Worm (Caenorhabditis elegans) whole organism, early embryonic: Measurements from ENCODE around the gene ubxn-2.

Experiments
- ama-1 ChIP-seq: fragments of 150-350 bp; optimal IDR thresholded peaks from 2 replicates; lab custom pipeline; 2014
- flt-1 ChIP-seq: fragments of 200-800 bp; sonication (Bioruptor generic); IDR thresholded peaks from 2 replicates; pipeline ENCODE4 v1.3.6; 2022; ENCODE audit warnings: missing genetic modification characterization, missing compliant biosample characterization
- hmbx-1 ChIP-seq: sonication (generic microtip); optimal IDR thresholded peaks from 2 replicates; lab custom pipeline; 2016; ENCODE audit warnings: mild to moderate bottlenecking, missing genetic modification characterization, missing compliant biosample characterization
- scrt-1 ChIP-seq: fragments of 200-800 bp; sonication (Bioruptor generic); IDR thresholded peaks from 2 replicates; pipeline ENCODE4 v1.3.6; 2022; ENCODE audit warnings: missing genetic modification characterization, missing compliant biosample characterization
- tbx-11 ChIP-seq: fragments of 200-800 bp; sonication (Bioruptor generic); IDR thresholded peaks from 2 replicates; pipeline ENCODE4 v1.3.6; 2022; ENCODE audit warnings: missing genetic modification characterization, missing compliant biosample characterization
- tbx-37 ChIP-seq: fragments of 200-800 bp; sonication (Bioruptor generic); conservative IDR thresholded peaks from 2 replicates; pipeline ENCODE4 v1.3.6; 2022; ENCODE audit warnings: missing genetic modification reagents, missing genetic modification characterization, missing compliant biosample characterization

DNA sequence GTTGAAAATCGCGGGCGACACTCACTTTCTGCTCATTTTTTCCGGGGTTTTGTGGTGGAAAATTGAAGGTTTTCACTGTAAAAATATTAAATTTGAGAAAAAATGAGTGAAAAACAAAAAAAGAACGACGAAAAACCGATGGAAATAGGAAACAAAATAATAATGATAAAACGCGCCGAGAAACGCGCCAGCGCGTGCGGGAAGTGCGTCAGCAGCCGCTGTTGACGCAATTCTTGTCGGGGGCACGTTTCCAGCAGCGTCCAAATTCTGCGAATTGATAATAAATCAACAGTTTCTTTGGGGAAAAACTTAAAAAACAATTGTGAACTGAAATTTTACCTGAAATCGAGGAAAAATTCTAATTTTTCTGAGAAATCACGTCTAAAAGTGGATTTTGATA, at the start of gene ubxn-2:
- TF ChIP-seq flt-1: no peak
- TF ChIP-seq scrt-1 (GFP tag; lab: Robert Waterston, UW): no peak
- TF ChIP-seq ama-1 (lab: Kevin White, UChicago): no peak
- peak; percentile 50 for TF ChIP-seq tbx-37 (GFP tag; lab: Robert Waterston, UW)
- no peak for TF ChIP-seq tbx-11 (GFP tag; lab: Robert Waterston, UW)
- TF ChIP-seq hmbx-1 (tag; lab: Kevin White, UChicago): no peak
